Fruit fly (Drosophila melanogaster) whole organism, embryonic: ENCODE results near the gene hiro.

Source experiments
- Adf1 ChIP-seq: fragments of 200-800 bp; sonication (Bioruptor generic); IDR thresholded peaks from 2 replicates; pipeline ENCODE4 v1.3.6; 2022; ENCODE audit warnings: missing biosample characterization, missing genetic modification characterization
- Aef1 ChIP-seq: fragments of 200-800 bp; sonication (Bioruptor generic); IDR thresholded peaks from 3 replicates; pipeline ENCODE4 v1.3.6; 2022; ENCODE audit warnings: missing biosample characterization, missing genetic modification characterization
- Bdp1 ChIP-seq: fragments of 200-800 bp; sonication (Bioruptor generic); optimal IDR thresholded peaks from 3 replicates; lab custom pipeline; 2016; ENCODE audit warnings: missing biosample characterization, missing genetic modification characterization
- CG10366 ChIP-seq: fragments of 200-800 bp; sonication (Bioruptor generic); IDR thresholded peaks from 2 replicates; pipeline ENCODE4 v1.3.6; 2022; ENCODE audit warnings: missing biosample characterization, missing genetic modification characterization
- CG10431 ChIP-seq: fragments of 200-800 bp; sonication (Bioruptor generic); optimal IDR thresholded peaks from 3 replicates; lab custom pipeline; 2018; ENCODE audit warnings: missing biosample characterization, mild to moderate bottlenecking, missing genetic modification characterization
- CG10654 ChIP-seq: fragments of 200-800 bp; sonication (Bioruptor generic); optimal IDR thresholded peaks from 2 replicates; lab custom pipeline; 2016; ENCODE audit warnings: missing biosample characterization, missing genetic modification characterization
- CG11696 ChIP-seq: fragments of 200-800 bp; sonication (Bioruptor generic); IDR thresholded peaks from 2 replicates; pipeline ENCODE4 v1.3.6; 2022; ENCODE audit warnings: missing biosample characterization, missing genetic modification characterization
- CG14860 ChIP-seq: fragments of 200-800 bp; sonication (Bioruptor generic); IDR thresholded peaks from 3 replicates; pipeline ENCODE4 v1.3.6; 2022; ENCODE audit warnings: missing biosample characterization, missing genetic modification characterization; ENCODE audit not compliant: partially characterized antibody
- CG15269 ChIP-seq: fragments of 200-800 bp; sonication (Bioruptor generic); optimal IDR thresholded peaks from 2 replicates; lab custom pipeline; 2018; ENCODE audit warnings: missing biosample characterization, mild to moderate bottlenecking, missing genetic modification characterization, moderate library complexity
- CG1603 ChIP-seq: fragments of 200-800 bp; sonication (Bioruptor generic); optimal IDR thresholded peaks from 2 replicates; lab custom pipeline; 2019; ENCODE audit warnings: missing biosample characterization, mild to moderate bottlenecking, missing genetic modification characterization, moderate library complexity
- CG17359 ChIP-seq: fragments of 200-800 bp; sonication (Bioruptor generic); optimal IDR thresholded peaks from 3 replicates; lab custom pipeline; 2018; ENCODE audit warnings: missing biosample characterization, mild to moderate bottlenecking, missing genetic modification characterization, moderate library complexity
- CG17612 ChIP-seq: fragments of 200-800 bp; sonication (Bioruptor generic); IDR thresholded peaks from 2 replicates; pipeline ENCODE4 v1.3.6; 2022; ENCODE audit warnings: missing biosample characterization, missing genetic modification characterization
- CG2678 ChIP-seq: fragments of 200-800 bp; sonication (Bioruptor generic); optimal IDR thresholded peaks from 3 replicates; lab custom pipeline; 2019; ENCODE audit warnings: missing biosample characterization, mild to moderate bottlenecking, missing genetic modification characterization, moderate library complexity
- CG2889 ChIP-seq: fragments of 200-800 bp; sonication (Bioruptor generic); IDR thresholded peaks from 3 replicates; pipeline ENCODE4 v1.3.6; 2022; ENCODE audit warnings: missing biosample characterization, missing genetic modification characterization
- CG3281 ChIP-seq: fragments of 200-800 bp; sonication (Bioruptor generic); optimal IDR thresholded peaks from 3 replicates; lab custom pipeline; 2017; ENCODE audit warnings: missing biosample characterization, mild to moderate bottlenecking, missing genetic modification characterization
- CG43689 ChIP-seq: fragments of 200-800 bp; sonication (Bioruptor generic); IDR thresholded peaks from 2 replicates; pipeline ENCODE4 v1.3.6; 2022; ENCODE audit warnings: missing biosample characterization, missing genetic modification characterization
- CG4424 ChIP-seq: fragments of 200-800 bp; sonication (Bioruptor generic); optimal IDR thresholded peaks from 3 replicates; lab custom pipeline; 2016; ENCODE audit warnings: missing biosample characterization, missing genetic modification characterization
- CG7963 ChIP-seq: fragments of 200-800 bp; sonication (Bioruptor generic); IDR thresholded peaks from 3 replicates; pipeline ENCODE4 v1.3.6; 2022; ENCODE audit warnings: missing biosample characterization, missing genetic modification characterization; ENCODE audit not compliant: partially characterized antibody
- CG8924 ChIP-seq: fragments of 200-800 bp; optimal IDR thresholded peaks from 3 replicates; lab custom pipeline; 2019; ENCODE audit warnings: missing biosample characterization, mild to moderate bottlenecking, missing genetic modification characterization, moderate library complexity
- CG9215 ChIP-seq: fragments of 200-800 bp; sonication (Bioruptor generic); IDR thresholded peaks from 2 replicates; pipeline ENCODE4 v1.3.6; 2022; ENCODE audit warnings: missing biosample characterization, missing genetic modification characterization
- CG9797 ChIP-seq: fragments of 200-800 bp; sonication (Bioruptor generic); optimal IDR thresholded peaks from 3 replicates; lab custom pipeline; 2018; ENCODE audit warnings: missing biosample characterization, mild to moderate bottlenecking, missing genetic modification characterization
- CrebB ChIP-seq: fragments of 200-800 bp; sonication (Bioruptor generic); optimal IDR thresholded peaks from 3 replicates; lab custom pipeline; 2018; ENCODE audit warnings: missing biosample characterization, mild to moderate bottlenecking, missing genetic modification characterization
- Deaf1 ChIP-seq: fragments of 200-800 bp; optimal IDR thresholded peaks from 3 replicates; lab custom pipeline; 2019; ENCODE audit warnings: missing biosample characterization, mild to moderate bottlenecking, missing genetic modification characterization, moderate library complexity
- Dp ChIP-seq: fragments of 200-800 bp; sonication (Bioruptor generic); optimal IDR thresholded peaks from 2 replicates; lab custom pipeline; 2018; ENCODE audit warnings: missing biosample characterization, mild to moderate bottlenecking, missing genetic modification characterization, moderate library complexity
- HHEX ChIP-seq: fragments of 200-800 bp; sonication (Bioruptor generic); optimal IDR thresholded peaks from 3 replicates; lab custom pipeline; 2017; ENCODE audit warnings: missing biosample characterization, mild to moderate bottlenecking, missing genetic modification characterization, missing genetic modification reagents
- Hmr ChIP-seq: fragments of 200-800 bp; sonication (Bioruptor generic); optimal IDR thresholded peaks from 3 replicates; lab custom pipeline; 2017; ENCODE audit warnings: mild to moderate bottlenecking, missing biosample characterization, missing genetic modification reagents, missing genetic modification characterization
- Myb ChIP-seq: fragments of 200-800 bp; sonication (Bioruptor generic); optimal IDR thresholded peaks from 2 replicates; lab custom pipeline; 2016; ENCODE audit warnings: missing biosample characterization, missing genetic modification characterization
- Ssrp ChIP-seq: fragments of 200-800 bp; sonication (Bioruptor generic); optimal IDR thresholded peaks from 2 replicates; lab custom pipeline; 2018; ENCODE audit warnings: missing biosample characterization, mild to moderate bottlenecking, missing genetic modification characterization, moderate library complexity
- YL-1 ChIP-seq: fragments of 200-800 bp; sonication (Bioruptor generic); optimal IDR thresholded peaks from 3 replicates; lab custom pipeline; 2017; ENCODE audit warnings: missing biosample characterization, mild to moderate bottlenecking, missing genetic modification characterization
- ab ChIP-seq: fragments of 200-800 bp; sonication (Bioruptor generic); optimal IDR thresholded peaks from 2 replicates; lab custom pipeline; 2016; ENCODE audit warnings: missing biosample characterization, missing genetic modification characterization
- ap ChIP-seq: fragments of 200-800 bp; sonication (Bioruptor generic); IDR thresholded peaks from 2 replicates; pipeline ENCODE4 v1.3.6; 2022; ENCODE audit warnings: missing biosample characterization, missing genetic modification characterization
- dmrt99B ChIP-seq: fragments of 200-800 bp; sonication (Bioruptor generic); optimal IDR thresholded peaks from 2 replicates; lab custom pipeline; 2018; ENCODE audit warnings: missing biosample characterization, mild to moderate bottlenecking, missing genetic modification characterization, moderate library complexity
- dpn ChIP-seq, 2 experiments: fragments of 200-800 bp; sonication (Bioruptor generic); optimal IDR thresholded peaks; 3 replicates each; lab custom pipeline; 2016; ENCODE audit warnings: missing biosample characterization in 2 of 2, missing genetic modification characterization in 2 of 2
- en ChIP-seq: fragments of 200-800 bp; sonication (Bioruptor generic); optimal IDR thresholded peaks from 2 replicates; lab custom pipeline; 2016; ENCODE audit warnings: missing biosample characterization, missing genetic modification characterization
- fru ChIP-seq: fragments of >200 bp; optimal IDR thresholded peaks from 2 replicates; lab custom pipeline; 2017
- hbn ChIP-seq: fragments of 200-800 bp; sonication (Bioruptor generic); IDR thresholded peaks from 2 replicates; pipeline ENCODE4 v1.3.6; 2022; ENCODE audit warnings: missing biosample characterization, missing genetic modification characterization; ENCODE audit not compliant: partially characterized antibody
- hth ChIP-seq: fragments of >200 bp; optimal IDR thresholded peaks from 2 replicates; lab custom pipeline; 2017; ENCODE audit warnings: inconsistent platforms
- kah ChIP-seq: fragments of 200-800 bp; sonication (Bioruptor generic); optimal IDR thresholded peaks from 2 replicates; lab custom pipeline; 2018; ENCODE audit warnings: missing biosample characterization, mild to moderate bottlenecking, missing genetic modification characterization
- nau ChIP-seq: fragments of 200-800 bp; sonication (Bioruptor generic); optimal IDR thresholded peaks from 3 replicates; lab custom pipeline; 2017; ENCODE audit warnings: missing biosample characterization, mild to moderate bottlenecking, missing genetic modification characterization, missing genetic modification reagents
- pho ChIP-seq: fragments of 200-800 bp; sonication (Bioruptor generic); optimal IDR thresholded peaks from 2 replicates; lab custom pipeline; 2016; ENCODE audit warnings: missing biosample characterization, missing genetic modification characterization
- pita ChIP-seq: fragments of 200-800 bp; sonication (Bioruptor generic); optimal IDR thresholded peaks from 2 replicates; lab custom pipeline; 2017; ENCODE audit warnings: missing biosample characterization, mild to moderate bottlenecking, missing genetic modification characterization
- prd ChIP-seq, 3 experiments: fragments of >200 bp in 2 of 3; fragments of 200-800 bp in 1 of 3; sonication (Bioruptor generic) in 1 of 3; optimal IDR thresholded peaks in 2 of 3; IDR thresholded peaks in 1 of 3; 2 replicates in 2 of 3; 3 replicates in 1 of 3; pipeline versions ENCODE4 v1.3.6 to Lab custom; 2017 to 2022; ENCODE audit warnings: missing biosample characterization in 1 of 3, missing genetic modification characterization in 1 of 3
- psq ChIP-seq: fragments of 200-800 bp; sonication (Bioruptor generic); optimal IDR thresholded peaks from 2 replicates; lab custom pipeline; 2017; ENCODE audit warnings: missing biosample characterization, missing genetic modification characterization
- schlank ChIP-seq: fragments of 200-800 bp; sonication (Bioruptor generic); optimal IDR thresholded peaks from 2 replicates; lab custom pipeline; 2018; ENCODE audit warnings: missing biosample characterization, mild to moderate bottlenecking, missing genetic modification characterization
- shn ChIP-seq: fragments of 200-800 bp; sonication (Bioruptor generic); optimal IDR thresholded peaks from 3 replicates; lab custom pipeline; 2016; ENCODE audit warnings: missing biosample characterization, missing genetic modification characterization
- slou ChIP-seq: fragments of 200-800 bp; sonication (Bioruptor generic); optimal IDR thresholded peaks from 3 replicates; lab custom pipeline; 2016; ENCODE audit warnings: missing biosample characterization, missing genetic modification characterization
- stc ChIP-seq: fragments of 200-800 bp; sonication (Bioruptor generic); IDR thresholded peaks from 2 replicates; pipeline ENCODE4 v1.3.6; 2022; ENCODE audit warnings: missing biosample characterization, missing genetic modification characterization
- sug ChIP-seq: fragments of 200-800 bp; optimal IDR thresholded peaks from 2 replicates; lab custom pipeline; 2019; ENCODE audit warnings: missing biosample characterization, mild to moderate bottlenecking, missing genetic modification characterization, moderate library complexity
- tx ChIP-seq: fragments of 200-800 bp; sonication (Bioruptor generic); optimal IDR thresholded peaks from 2 replicates; lab custom pipeline; 2016; ENCODE audit warnings: missing biosample characterization, missing genetic modification characterization
- vfl ChIP-seq: fragments of 200-800 bp; sonication (Bioruptor generic); optimal IDR thresholded peaks from 2 replicates; lab custom pipeline; 2016; ENCODE audit warnings: missing biosample characterization, missing genetic modification characterization
- zen2 ChIP-seq: fragments of 200-800 bp; sonication (Bioruptor generic); IDR thresholded peaks from 3 replicates; pipeline ENCODE4 v1.3.6; 2022; ENCODE audit warnings: missing biosample characterization, missing genetic modification characterization; ENCODE audit not compliant: partially characterized antibody

Gene hiro

DNA sequence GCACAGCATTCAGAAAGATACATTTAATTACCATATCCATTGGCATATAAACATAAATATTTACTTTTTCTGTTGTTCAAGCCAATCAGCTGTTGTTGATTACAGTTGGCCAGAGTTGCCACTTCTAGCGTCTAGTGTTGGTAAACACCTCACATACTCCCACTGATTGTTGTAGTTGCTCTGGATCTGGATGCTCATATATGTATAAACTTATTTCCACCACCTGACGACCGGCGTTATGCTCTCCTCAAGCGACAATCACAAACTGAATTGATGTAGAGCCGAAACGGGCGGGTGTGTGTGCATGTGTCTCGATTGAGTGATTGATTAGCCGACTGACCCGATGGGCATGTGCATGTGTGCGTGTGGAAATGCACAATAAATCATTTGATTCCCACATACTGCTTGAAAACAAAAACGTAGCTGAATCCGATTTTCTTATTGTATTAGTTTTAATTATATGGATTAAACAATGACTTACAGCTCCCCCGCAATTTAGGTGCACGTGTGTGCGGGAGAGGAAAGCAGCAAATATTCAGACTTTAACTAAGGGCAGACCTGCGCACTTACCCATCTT lies 5.9 kb downstream of the hiro start (continued):
- no peak for TF ChIP-seq stc
- TF ChIP-seq dpn (GFP tag; optimal IDR thresholded peaks at IDR 0.05; lab: Kevin White, UChicago), result peak; percentile 32 to 43
- no peak for TF ChIP-seq zen2 (GFP tag; lab: Robert Waterston, UW)
- peak; percentile 47 for TF ChIP-seq CG2678 (tag; lab: Kevin White, UChicago)
- TF ChIP-seq CG17359, result no peak
- TF ChIP-seq CG2889 (GFP tag; lab: Robert Waterston, UW), result no peak
- TF ChIP-seq CG10366 (GFP tag; lab: Robert Waterston, UW), result no peak
- no peak for TF ChIP-seq ap
- no peak for TF ChIP-seq pita (GFP tag; lab: Kevin White, UChicago)
- TF ChIP-seq CG11696 (GFP tag; lab: Robert Waterston, UW), result no peak
- TF ChIP-seq YL-1 (GFP tag; lab: Kevin White, UChicago), result peak; percentile 63
- TF ChIP-seq CG3281 (GFP tag; lab: Kevin White, UChicago), result peak; percentile 46
- TF ChIP-seq CG10654 (GFP tag; lab: Kevin White, UChicago), result peak; percentile 1
- peak; percentile 37 for TF ChIP-seq nau (GFP tag; lab: Kevin White, UChicago)
- no peak for TF ChIP-seq Ssrp (tag; lab: Kevin White, UChicago)
- no peak for TF ChIP-seq hbn
- TF ChIP-seq CG14860 (GFP tag; lab: Robert Waterston, UW), result no peak
- TF ChIP-seq ab (GFP tag; lab: Kevin White, UChicago), result no peak
- TF ChIP-seq prd (optimal IDR thresholded peaks at IDR 0.05; lab: Kevin White, UChicago), result no peak
- no peak for TF ChIP-seq prd (GFP tag; IDR thresholded peaks at IDR 0.05; lab: Robert Waterston, UW)
- no peak for TF ChIP-seq Adf1
- TF ChIP-seq CG7963, result no peak
- TF ChIP-seq CG10431, result peak; percentile 56
- TF ChIP-seq HHEX, result peak; percentile 4
- peak; percentile 80 for TF ChIP-seq Aef1 (GFP tag; lab: Robert Waterston, UW)
- peak; percentile 78 for TF ChIP-seq CG8924 (tag; lab: Kevin White, UChicago)
- TF ChIP-seq en (GFP tag; lab: Kevin White, UChicago), result no peak
- TF ChIP-seq CG43689 (GFP tag; lab: Robert Waterston, UW), result no peak
- TF ChIP-seq CG15269 (tag; lab: Kevin White, UChicago), result peak; percentile 4
- TF ChIP-seq Dp (GFP tag; lab: Kevin White, UChicago), result peak; percentile 29
- TF ChIP-seq CG4424 (GFP tag; lab: Kevin White, UChicago), result peak; percentile 27
- no peak for TF ChIP-seq schlank
- peak; percentile 33 for TF ChIP-seq psq (GFP tag; lab: Kevin White, UChicago)
- peak; percentile 76 for TF ChIP-seq CG1603
- no peak for TF ChIP-seq pho (GFP tag; lab: Kevin White, UChicago)
- TF ChIP-seq CG9797 (GFP tag; lab: Kevin White, UChicago), result peak; percentile 48
- peak; percentile 80 for TF ChIP-seq kah
- TF ChIP-seq hth (lab: Kevin White, UChicago), result no peak
- no peak for TF ChIP-seq dmrt99B (tag; lab: Kevin White, UChicago)
- TF ChIP-seq shn, result peak; percentile 11
- peak; percentile 47 for TF ChIP-seq Hmr (GFP tag; lab: Kevin White, UChicago)
- TF ChIP-seq CG17612 (GFP tag; lab: Robert Waterston, UW), result no peak
- no peak for TF ChIP-seq tx (GFP tag; lab: Kevin White, UChicago)
- peak; percentile 33 for TF ChIP-seq vfl (GFP tag; lab: Kevin White, UChicago)
- TF ChIP-seq Myb (GFP tag; lab: Kevin White, UChicago), result peak; percentile 67
- TF ChIP-seq fru (lab: Kevin White, UChicago), result no peak
- peak; percentile 74 for TF ChIP-seq sug (tag; lab: Kevin White, UChicago)
- no peak for TF ChIP-seq Bdp1 (GFP tag; lab: Kevin White, UChicago)
- TF ChIP-seq CrebB, result peak; percentile 53
- TF ChIP-seq CG9215 (GFP tag; lab: Robert Waterston, UW), result no peak
- TF ChIP-seq slou, result no peak
- peak; percentile 34 for TF ChIP-seq Deaf1
